Worm (Caenorhabditis elegans) whole organism, mixed stage, embryonic: ENCODE results near the gene T10B5.7.

Experiments
- cnd-1 ChIP-seq: fragments of 200-800 bp; sonication (Bioruptor generic); optimal IDR thresholded peaks from 2 replicates; lab custom pipeline; 2018; ENCODE audit warnings: mild to moderate bottlenecking, missing genetic modification characterization, missing compliant biosample characterization
- elt-1 ChIP-seq: sonication (generic microtip); optimal IDR thresholded peaks from 2 replicates; lab custom pipeline; 2017; ENCODE audit warnings: missing genetic modification characterization, mild to moderate bottlenecking, missing compliant biosample characterization, antibody characterized with exemption, moderate library complexity, borderline replicate concordance; ENCODE audit not compliant: insufficient read depth
- elt-3 ChIP-seq: fragments of 150-350 bp; optimal IDR thresholded peaks from 2 replicates; lab custom pipeline; 2014; ENCODE audit warnings: missing biosample characterization, missing genetic modification characterization
- mep-1 ChIP-seq: fragments of 150-350 bp; optimal IDR thresholded peaks from 2 replicates; lab custom pipeline; 2017; ENCODE audit warnings: missing biosample characterization, missing genetic modification reagents, missing genetic modification characterization, inconsistent platforms
- nhr-76 ChIP-seq: sonication (generic microtip); optimal IDR thresholded peaks from 2 replicates; lab custom pipeline; 2017; ENCODE audit warnings: missing biosample characterization, missing genetic modification characterization
- snpc-4 ChIP-seq: fragments of 150-350 bp; optimal IDR thresholded peaks from 2 replicates; lab custom pipeline; 2014; ENCODE audit warnings: missing biosample characterization, missing genetic modification characterization
- unc-39 ChIP-seq: fragments of 150-350 bp; optimal IDR thresholded peaks from 2 replicates; lab custom pipeline; 2014; ENCODE audit warnings: missing biosample characterization, missing genetic modification characterization
- unc-62 ChIP-seq: fragments of 150-350 bp; optimal IDR thresholded peaks from 2 replicates; lab custom pipeline; 2014; ENCODE audit warnings: missing biosample characterization, missing genetic modification reagents, missing genetic modification characterization
- ztf-11 ChIP-seq: fragments of 150-350 bp; optimal IDR thresholded peaks from 2 replicates; lab custom pipeline; 2014; ENCODE audit warnings: missing biosample characterization, missing genetic modification characterization

- TF ChIP-seq unc-62 (GFP tag; lab: Kevin White, UChicago), result no peak
- TF ChIP-seq snpc-4 (tag; lab: Kevin White, UChicago), result no peak
- TF ChIP-seq mep-1 (tag; lab: Kevin White, UChicago), result no peak
- TF ChIP-seq ztf-11, result no peak
- no peak for TF ChIP-seq elt-3 (tag; lab: Kevin White, UChicago)
- TF ChIP-seq cnd-1 (tag; lab: Kevin White, UChicago), result no peak
- TF ChIP-seq nhr-76 (tag; lab: Kevin White, UChicago), result no peak
- TF ChIP-seq unc-39 (tag; lab: Kevin White, UChicago), result no peak
- no peak for TF ChIP-seq elt-1 (tag; lab: Kevin White, UChicago)
These were observed 11.8 kb downstream of the T10B5.7 start for ce11 chrV:1857840-1858239.
